Worm (Caenorhabditis elegans) whole organism, L2 larva: ENCODE measurements around the gene T02E9.5.
A peak's percentile ranks its signal among the peaks of the same experiment; 100 is the strongest.

Experiments used
- C34F6.9 ChIP-seq: fragments of 150-350 bp; optimal IDR thresholded peaks from 2 replicates; lab custom pipeline; 2014; ENCODE audit warnings: missing biosample characterization, missing genetic modification characterization
- F13H6.1 ChIP-seq: sonication (generic microtip); optimal IDR thresholded peaks from 2 replicates; lab custom pipeline; 2016; ENCODE audit warnings: missing genetic modification characterization, missing compliant biosample characterization
- R02D3.7 ChIP-seq: fragments of 150-350 bp; optimal IDR thresholded peaks from 2 replicates; lab custom pipeline; 2014; ENCODE audit warnings: missing biosample characterization, missing genetic modification characterization
- Y55F3AM.14 ChIP-seq: fragments of 200-800 bp; sonication (Bioruptor generic); optimal IDR thresholded peaks from 2 replicates; lab custom pipeline; 2018; ENCODE audit warnings: mild to moderate bottlenecking, missing genetic modification characterization, missing compliant biosample characterization
- ZK546.5 ChIP-seq: sonication (generic microtip); optimal IDR thresholded peaks from 2 replicates; lab custom pipeline; 2017; ENCODE audit warnings: missing biosample characterization, missing genetic modification characterization
- aly-2 ChIP-seq: fragments of 150-350 bp; optimal IDR thresholded peaks from 2 replicates; lab custom pipeline; 2014; ENCODE audit warnings: missing biosample characterization, missing genetic modification characterization
- ama-1 ChIP-seq: fragments of 150-350 bp; optimal IDR thresholded peaks from 2 replicates; lab custom pipeline; 2018; ENCODE audit warnings: inconsistent platforms
- blmp-1 ChIP-seq: sonication (generic microtip); optimal IDR thresholded peaks from 2 replicates; lab custom pipeline; 2017; ENCODE audit warnings: missing genetic modification characterization, mild to moderate bottlenecking, missing compliant biosample characterization, antibody characterized with exemption, moderate library complexity; ENCODE audit not compliant: insufficient read depth
- ceh-16 ChIP-seq: fragments of 150-350 bp; optimal IDR thresholded peaks from 2 replicates; lab custom pipeline; 2014; ENCODE audit warnings: missing biosample characterization, missing genetic modification characterization
- ceh-82 ChIP-seq: fragments of 150-350 bp; optimal IDR thresholded peaks from 2 replicates; lab custom pipeline; 2014; ENCODE audit warnings: missing biosample characterization, missing genetic modification characterization
- crh-2 ChIP-seq: sonication (generic microtip); optimal IDR thresholded peaks from 2 replicates; lab custom pipeline; 2017; ENCODE audit warnings: missing biosample characterization, missing genetic modification characterization
- dmd-4 ChIP-seq: sonication (generic microtip); optimal IDR thresholded peaks from 2 replicates; lab custom pipeline; 2017; ENCODE audit warnings: missing biosample characterization, missing genetic modification characterization
- egl-27 ChIP-seq: sonication (generic microtip); optimal IDR thresholded peaks from 3 replicates; lab custom pipeline; 2017; ENCODE audit warnings: missing biosample characterization, missing genetic modification reagents, missing genetic modification characterization
- elt-1 ChIP-seq: fragments of 150-350 bp; optimal IDR thresholded peaks from 2 replicates; lab custom pipeline; 2014; ENCODE audit warnings: missing biosample characterization, missing genetic modification characterization
- elt-3 ChIP-seq: sonication (generic microtip); optimal IDR thresholded peaks from 2 replicates; lab custom pipeline; 2017; ENCODE audit warnings: missing biosample characterization, missing genetic modification characterization
- fos-1 ChIP-seq: fragments of 150-350 bp; optimal IDR thresholded peaks from 2 replicates; lab custom pipeline; 2014; ENCODE audit warnings: missing biosample characterization, missing genetic modification characterization
- gmeb-1 ChIP-seq: fragments of 150-350 bp; optimal IDR thresholded peaks from 2 replicates; lab custom pipeline; 2014; ENCODE audit warnings: missing biosample characterization, missing genetic modification characterization
- lsy-2 ChIP-seq, 2 experiments: fragments of 150-350 bp in 1 of 2; sonication (generic microtip) in 1 of 2; optimal IDR thresholded peaks; 2 replicates each; lab custom pipeline; 2014 to 2017; ENCODE audit warnings: missing biosample characterization in 2 of 2, missing genetic modification characterization in 2 of 2
- mab-5 ChIP-seq: fragments of 150-350 bp; optimal IDR thresholded peaks from 2 replicates; lab custom pipeline; 2014; ENCODE audit warnings: missing biosample characterization, missing genetic modification characterization
- mbf-1 ChIP-seq: sonication (generic microtip); optimal IDR thresholded peaks from 2 replicates; lab custom pipeline; 2017; ENCODE audit warnings: missing biosample characterization, missing genetic modification characterization
- mdl-1 ChIP-seq, 2 experiments: fragments of 150-350 bp in 1 of 2; sonication (generic microtip) in 1 of 2; optimal IDR thresholded peaks; 2 replicates each; lab custom pipeline; 2017; ENCODE audit warnings: missing biosample characterization in 2 of 2, missing genetic modification characterization in 2 of 2
- nhr-10 ChIP-seq: sonication (generic microtip); optimal IDR thresholded peaks from 2 replicates; lab custom pipeline; 2017; ENCODE audit warnings: missing biosample characterization, missing genetic modification characterization
- nhr-11 ChIP-seq: fragments of 150-350 bp; optimal IDR thresholded peaks from 2 replicates; lab custom pipeline; 2014; ENCODE audit warnings: missing biosample characterization, missing genetic modification characterization
- nhr-12 ChIP-seq: fragments of 150-350 bp; optimal IDR thresholded peaks from 2 replicates; lab custom pipeline; 2014; ENCODE audit warnings: missing biosample characterization, missing genetic modification characterization
- nhr-129 ChIP-seq: fragments of 150-350 bp; optimal IDR thresholded peaks from 2 replicates; lab custom pipeline; 2014; ENCODE audit warnings: missing biosample characterization, missing genetic modification characterization
- nhr-21 ChIP-seq: fragments of 150-350 bp; optimal IDR thresholded peaks from 2 replicates; lab custom pipeline; 2014; ENCODE audit warnings: missing biosample characterization, missing genetic modification characterization
- nhr-23 ChIP-seq: fragments of 150-350 bp; optimal IDR thresholded peaks from 2 replicates; lab custom pipeline; 2014; ENCODE audit warnings: missing biosample characterization, missing genetic modification reagents, missing genetic modification characterization
- nhr-237 ChIP-seq: fragments of 150-350 bp; optimal IDR thresholded peaks from 2 replicates; lab custom pipeline; 2014; ENCODE audit warnings: missing biosample characterization, missing genetic modification characterization
- nhr-25 ChIP-seq: fragments of 150-350 bp; sonication (generic microtip); optimal IDR thresholded peaks from 3 replicates; lab custom pipeline; 2014; ENCODE audit warnings: missing biosample characterization, missing genetic modification characterization
- nhr-77 ChIP-seq: fragments of 150-350 bp; optimal IDR thresholded peaks from 2 replicates; lab custom pipeline; 2014; ENCODE audit warnings: missing biosample characterization, missing genetic modification characterization
- peb-1 ChIP-seq: fragments of 150-350 bp; optimal IDR thresholded peaks from 2 replicates; lab custom pipeline; 2014; ENCODE audit warnings: missing biosample characterization, missing genetic modification characterization
- sem-4 ChIP-seq: fragments of 150-350 bp; optimal IDR thresholded peaks from 2 replicates; lab custom pipeline; 2014; ENCODE audit warnings: missing biosample characterization, missing genetic modification reagents, missing genetic modification characterization
- skn-1 ChIP-seq: sonication (generic microtip); optimal IDR thresholded peaks from 2 replicates; lab custom pipeline; 2017; ENCODE audit warnings: missing biosample characterization, missing genetic modification characterization
- sma-3 ChIP-seq: sonication (generic microtip); optimal IDR thresholded peaks from 2 replicates; lab custom pipeline; 2016; ENCODE audit warnings: missing genetic modification reagents, missing genetic modification characterization, missing compliant biosample characterization
- sma-9 ChIP-seq, 2 experiments: fragments of 150-350 bp in 1 of 2; sonication (generic microtip) in 1 of 2; optimal IDR thresholded peaks; 2 replicates each; lab custom pipeline; 2014 to 2016; ENCODE audit warnings: missing genetic modification characterization in 2 of 2, mild to moderate bottlenecking in 1 of 2, missing biosample characterization in 1 of 2, missing compliant biosample characterization in 1 of 2, missing genetic modification reagents in 1 of 2, moderate library complexity in 1 of 2
- snpc-4 ChIP-seq: fragments of 150-350 bp; optimal IDR thresholded peaks from 2 replicates; lab custom pipeline; 2014; ENCODE audit warnings: missing biosample characterization, missing genetic modification characterization
- unc-39 ChIP-seq: fragments of 150-350 bp; optimal IDR thresholded peaks from 2 replicates; lab custom pipeline; 2014; ENCODE audit warnings: missing biosample characterization, missing genetic modification characterization
- unc-55 ChIP-seq: fragments of 150-350 bp; sonication (generic microtip); optimal IDR thresholded peaks from 3 replicates; lab custom pipeline; 2014; ENCODE audit warnings: missing biosample characterization, missing genetic modification reagents, missing genetic modification characterization
- unc-62 ChIP-seq: fragments of 150-350 bp; optimal IDR thresholded peaks from 2 replicates; lab custom pipeline; 2014; ENCODE audit warnings: missing biosample characterization, missing genetic modification reagents, missing genetic modification characterization
- zag-1 ChIP-seq: fragments of 150-350 bp; optimal IDR thresholded peaks from 2 replicates; lab custom pipeline; 2014; ENCODE audit warnings: missing biosample characterization, missing genetic modification characterization
- ztf-1 ChIP-seq: fragments of 200-800 bp; sonication (Bioruptor generic); conservative IDR thresholded peaks from 2 replicates; pipeline ENCODE4 v1.3.6; 2022; ENCODE audit warnings: missing genetic modification characterization, missing compliant biosample characterization
- ztf-11 ChIP-seq: sonication (generic microtip); optimal IDR thresholded peaks from 2 replicates; lab custom pipeline; 2017; ENCODE audit warnings: missing biosample characterization, missing genetic modification characterization
- ztf-4 ChIP-seq: fragments of 150-350 bp; optimal IDR thresholded peaks from 2 replicates; lab custom pipeline; 2014; ENCODE audit warnings: missing biosample characterization, missing genetic modification characterization

Gene T02E9.5

ce11 chrV:11311013-11311472 is 31.0 kb upstream of the T02E9.5 start, which contains the start of gene T03F7.7:
Gene T03F7.7, plus strand, starts transcription at chrV:11311422.
- TF ChIP-seq ceh-82 (tag; lab: Kevin White, UChicago) (no peak), ztf-4 (no peak), dmd-4 (tag; lab: Kevin White, UChicago) (no peak), C34F6.9 (tag; lab: Kevin White, UChicago) (no peak), sma-3 (peak; percentile 61), sma-9 (GFP tag; optimal IDR thresholded peaks at IDR 0.05; lab: Kevin White, UChicago) (peak; percentile 32), sma-9 (tag; optimal IDR thresholded peaks at IDR 0.05; lab: Kevin White, UChicago) (no peak), nhr-25 (tag; lab: Kevin White, UChicago) (peak; percentile 55), peb-1 (no peak), blmp-1 (tag; lab: Kevin White, UChicago) (peak; percentile 55), mab-5 (tag; lab: Kevin White, UChicago) (no peak), lsy-2 (tag; optimal IDR thresholded peaks at IDR 0.05; lab: Kevin White, UChicago) (no peak), nhr-237 (tag; lab: Kevin White, UChicago) (no peak), sem-4 (no peak), zag-1 (no peak), crh-2 (tag; lab: Kevin White, UChicago) (peak; percentile 36), fos-1 (tag; lab: Kevin White, UChicago) (peak; percentile 97), nhr-10 (no peak), ztf-1 (no peak), Y55F3AM.14 (no peak), ceh-16 (tag; lab: Kevin White, UChicago) (no peak), unc-62 (no peak), ama-1 (no peak), nhr-129 (tag; lab: Kevin White, UChicago) (no peak)

DNA sequence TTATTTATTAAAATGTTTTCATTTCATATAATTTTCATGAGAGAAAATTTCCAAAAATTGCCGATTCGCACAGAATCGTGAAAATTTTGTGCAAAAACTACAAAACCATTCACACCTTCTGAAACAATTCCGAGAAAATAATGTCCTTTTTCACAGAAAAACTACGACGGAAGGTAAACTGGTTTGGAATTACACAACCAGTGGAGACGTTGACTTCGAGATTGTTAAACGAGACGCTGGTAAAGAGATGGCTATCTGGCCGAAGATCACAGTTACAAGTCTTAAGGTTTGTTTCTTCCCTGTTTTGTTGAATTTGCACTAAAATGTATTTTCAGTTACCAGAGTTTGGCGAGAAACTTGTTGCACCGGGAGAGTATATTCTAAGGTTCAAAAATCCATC is 29.1 kb upstream of the T02E9.5 start:
- no peak for TF ChIP-seq F13H6.1
- TF ChIP-seq mab-5 (tag; lab: Kevin White, UChicago): no peak
- TF ChIP-seq nhr-25 (tag; lab: Kevin White, UChicago): peak; percentile 9
- TF ChIP-seq, all 48 proteins: peak for 1

ce11 chrV:11314025-11314880 is 27.8 kb upstream of the T02E9.5 start:
- TF ChIP-seq peb-1 (no peak), skn-1 (tag; lab: Kevin White, UChicago) (no peak), lsy-2 (tag; optimal IDR thresholded peaks at IDR 0.05; lab: Kevin White, UChicago) (peak; percentile 62 to 67), zag-1 (peak; percentile 9), mdl-1 (tag; optimal IDR thresholded peaks at IDR 0.05; lab: Kevin White, UChicago) (peak in 1 of 2 experiments; percentile 6), ztf-11 (tag; lab: Kevin White, UChicago) (peak; percentile 21), unc-55 (no peak), R02D3.7 (no peak), ztf-1 (0 out of 2 replicates have a peak, but pooled peaks have one; percentile 72), egl-27 (peak; percentile 64), mab-5 (tag; lab: Kevin White, UChicago) (peak; percentile 53), C34F6.9 (tag; lab: Kevin White, UChicago) (peak; percentile 46), unc-62 (no peak), nhr-77 (tag; lab: Kevin White, UChicago) (no peak), ceh-16 (tag; lab: Kevin White, UChicago) (peak; percentile 44), nhr-129 (tag; lab: Kevin White, UChicago) (peak; percentile 92), nhr-237 (tag; lab: Kevin White, UChicago) (no peak), nhr-11 (peak; percentile 78), ztf-4 (peak; percentile 64), unc-39 (tag; lab: Kevin White, UChicago) (no peak), sem-4 (peak; percentile 61), nhr-10 (no peak), crh-2 (tag; lab: Kevin White, UChicago) (peak; percentile 91), blmp-1 (tag; lab: Kevin White, UChicago) (no peak), ama-1 (no peak), sma-9 (GFP tag; optimal IDR thresholded peaks at IDR 0.05; lab: Kevin White, UChicago) (peak; percentile 82), sma-9 (tag; optimal IDR thresholded peaks at IDR 0.05; lab: Kevin White, UChicago) (no peak), F13H6.1 (peak; percentile 92), ZK546.5 (no peak), Y55F3AM.14 (peak; percentile 85), mbf-1 (tag; lab: Kevin White, UChicago) (peak; percentile 32), ceh-82 (tag; lab: Kevin White, UChicago) (peak; percentile 40), aly-2 (tag; lab: Kevin White, UChicago) (no peak), nhr-23 (tag; lab: Kevin White, UChicago) (no peak), dmd-4 (tag; lab: Kevin White, UChicago) (no peak), gmeb-1 (peak; percentile 77), nhr-12 (tag; lab: Kevin White, UChicago) (no peak), sma-3 (peak; percentile 81), fos-1 (tag; lab: Kevin White, UChicago) (peak; percentile 76), elt-3 (peak; percentile 23), snpc-4 (peak; percentile 59), nhr-21 (tag; lab: Kevin White, UChicago) (peak; percentile 76), elt-1 (tag; lab: Kevin White, UChicago) (no peak), nhr-25 (tag; lab: Kevin White, UChicago) (peak; percentile 79)
